Fruit fly (Drosophila melanogaster) whole organism, wandering third instar larva: ENCODE data around the gene tipE.

Experiments used
- Abd-B ChIP-seq: fragments of >200 bp; optimal IDR thresholded peaks from 2 replicates; lab custom pipeline; 2017; ENCODE audit warnings: missing biosample characterization, missing genetic modification characterization
- CrebA ChIP-seq: fragments of 200-800 bp; sonication (Bioruptor generic); optimal IDR thresholded peaks from 2 replicates; lab custom pipeline; 2016; ENCODE audit warnings: missing biosample characterization, mild to moderate bottlenecking, missing genetic modification characterization, borderline replicate concordance
- Hr78 ChIP-seq: fragments of >200 bp; optimal IDR thresholded peaks from 2 replicates; lab custom pipeline; 2017; ENCODE audit warnings: missing biosample characterization, missing genetic modification characterization
- Myc ChIP-seq: fragments of >200 bp; optimal IDR thresholded peaks from 2 replicates; lab custom pipeline; 2017
- OdsH ChIP-seq: fragments of 200-800 bp; sonication (Bioruptor generic); optimal IDR thresholded peaks from 2 replicates; lab custom pipeline; 2016; ENCODE audit warnings: missing biosample characterization, mild to moderate bottlenecking, missing genetic modification characterization
- Vsx2 ChIP-seq: fragments of 200-300, 225-300 bp; sonication (Bioruptor generic); optimal IDR thresholded peaks from 2 replicates; lab custom pipeline; 2018; ENCODE audit warnings: missing biosample characterization, missing genetic modification characterization; ENCODE audit not compliant: partially characterized antibody
- br ChIP-seq: fragments of 200-800 bp; sonication (Bioruptor generic); optimal IDR thresholded peaks from 2 replicates; lab custom pipeline; 2016; ENCODE audit warnings: missing biosample characterization, missing genetic modification characterization
- dmrt93B ChIP-seq: fragments of 200-800 bp; sonication (Bioruptor generic); optimal IDR thresholded peaks from 2 replicates; lab custom pipeline; 2018; ENCODE audit warnings: missing biosample characterization, mild to moderate bottlenecking, missing genetic modification characterization
- dsf ChIP-seq: sonication (Bioruptor generic); optimal IDR thresholded peaks from 2 replicates; lab custom pipeline; 2016; ENCODE audit warnings: missing biosample characterization, missing genetic modification characterization, borderline replicate concordance
- fru ChIP-seq: fragments of 200-800 bp; sonication (Bioruptor generic); optimal IDR thresholded peaks from 3 replicates; lab custom pipeline; 2016; ENCODE audit warnings: missing biosample characterization, mild to moderate bottlenecking, missing genetic modification characterization
- h ChIP-seq: fragments of 200-800 bp; sonication (Bioruptor generic); optimal IDR thresholded peaks from 3 replicates; lab custom pipeline; 2016; ENCODE audit warnings: missing biosample characterization, mild to moderate bottlenecking, missing genetic modification characterization
- pan ChIP-seq: fragments of >200 bp; optimal IDR thresholded peaks from 2 replicates; lab custom pipeline; 2017
- psq ChIP-seq: fragments of 200-800 bp; sonication (Bioruptor generic); optimal IDR thresholded peaks from 3 replicates; lab custom pipeline; 2017; ENCODE audit warnings: missing biosample characterization, mild to moderate bottlenecking, missing genetic modification characterization, moderate library complexity
- usp ChIP-seq: fragments of >200 bp; optimal IDR thresholded peaks from 2 replicates; lab custom pipeline; 2017; ENCODE audit warnings: missing biosample characterization, missing genetic modification characterization

DNA sequence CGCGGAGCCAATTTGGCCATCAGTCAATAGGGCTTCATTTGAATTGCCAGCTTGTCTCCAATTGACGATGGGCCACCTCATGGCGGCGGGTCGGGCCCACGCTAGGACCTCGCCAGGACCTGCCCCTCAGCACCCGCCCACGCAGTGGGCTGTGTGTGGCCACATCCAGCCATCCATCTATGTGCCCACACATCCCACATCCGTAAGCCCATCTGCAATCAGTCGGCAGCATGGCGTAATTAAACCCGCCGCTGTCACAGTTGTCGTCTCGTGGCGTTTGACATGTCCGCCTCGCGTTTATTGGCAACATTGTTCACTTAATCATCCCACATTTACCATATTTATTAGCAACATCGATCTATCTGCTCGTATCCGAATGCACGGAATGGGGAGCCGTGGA lies 49.9 kb downstream of the tipE start:
- TF ChIP-seq Vsx2: no peak
- TF ChIP-seq psq (GFP tag; lab: Kevin White, UChicago): no peak
- TF ChIP-seq usp (GFP tag; lab: Kevin White, UChicago): no peak
- TF ChIP-seq fru (GFP tag; lab: Kevin White, UChicago): no peak
- no peak for TF ChIP-seq h (GFP tag; lab: Kevin White, UChicago)
- no peak for TF ChIP-seq pan
- no peak for TF ChIP-seq Hr78
- no peak for TF ChIP-seq CrebA (GFP tag; lab: Kevin White, UChicago)
- TF ChIP-seq br: no peak
- no peak for TF ChIP-seq Myc (lab: Kevin White, UChicago)
- TF ChIP-seq dsf: no peak
- no peak for TF ChIP-seq Abd-B (GFP tag; lab: Kevin White, UChicago)
- TF ChIP-seq dmrt93B (GFP tag; lab: Kevin White, UChicago): no peak
- no peak for TF ChIP-seq OdsH (GFP tag; lab: Kevin White, UChicago)
